Fruit fly (Drosophila melanogaster) whole organism, embryonic: ENCODE results near the gene Tailor.

Experiments used
- BEAF-32 ChIP-seq: fragments of 200-800 bp; sonication (Bioruptor generic); optimal IDR thresholded peaks from 3 replicates; lab custom pipeline; 2017; ENCODE audit warnings: missing biosample characterization, missing genetic modification characterization, mild to moderate bottlenecking, moderate library complexity, missing genetic modification reagents
- CG10209 ChIP-seq: fragments of 200-800 bp; sonication (Bioruptor generic); optimal IDR thresholded peaks from 3 replicates; lab custom pipeline; 2017; ENCODE audit warnings: missing biosample characterization, mild to moderate bottlenecking, missing genetic modification characterization, missing genetic modification reagents
- CG10267 ChIP-seq: fragments of 200-800 bp; sonication (Bioruptor generic); optimal IDR thresholded peaks from 2 replicates; lab custom pipeline; 2018; ENCODE audit warnings: missing biosample characterization, mild to moderate bottlenecking, missing genetic modification characterization, moderate library complexity
- CG10431 ChIP-seq: fragments of 200-800 bp; sonication (Bioruptor generic); optimal IDR thresholded peaks from 3 replicates; lab custom pipeline; 2018; ENCODE audit warnings: missing biosample characterization, mild to moderate bottlenecking, missing genetic modification characterization
- CG11696 ChIP-seq: fragments of 200-800 bp; sonication (Bioruptor generic); IDR thresholded peaks from 2 replicates; pipeline ENCODE4 v1.3.6; 2022; ENCODE audit warnings: missing biosample characterization, missing genetic modification characterization
- CG14710 ChIP-seq: fragments of 200-800 bp; sonication (Bioruptor generic); optimal IDR thresholded peaks from 3 replicates; lab custom pipeline; 2019; ENCODE audit warnings: missing biosample characterization, mild to moderate bottlenecking, missing genetic modification characterization, moderate library complexity
- CG14860 ChIP-seq: fragments of 200-800 bp; sonication (Bioruptor generic); IDR thresholded peaks from 3 replicates; pipeline ENCODE4 v1.3.6; 2022; ENCODE audit warnings: missing biosample characterization, missing genetic modification characterization; ENCODE audit not compliant: partially characterized antibody
- CG15011 ChIP-seq: fragments of 200-800 bp; sonication (Bioruptor generic); optimal IDR thresholded peaks from 3 replicates; lab custom pipeline; 2018; ENCODE audit warnings: missing biosample characterization, mild to moderate bottlenecking, missing genetic modification characterization
- CG17829 ChIP-seq: fragments of 200-800 bp; optimal IDR thresholded peaks from 2 replicates; lab custom pipeline; 2019; ENCODE audit warnings: missing biosample characterization, mild to moderate bottlenecking, missing genetic modification characterization, moderate library complexity
- CG1832 ChIP-seq: fragments of 200-800 bp; sonication (Bioruptor generic); optimal IDR thresholded peaks from 2 replicates; lab custom pipeline; 2017; ENCODE audit warnings: missing biosample characterization, mild to moderate bottlenecking, missing genetic modification characterization, inconsistent platforms
- CG2889 ChIP-seq: fragments of 200-800 bp; sonication (Bioruptor generic); IDR thresholded peaks from 3 replicates; pipeline ENCODE4 v1.3.6; 2022; ENCODE audit warnings: missing biosample characterization, missing genetic modification characterization
- CG31388 ChIP-seq: fragments of 200-800 bp; sonication (Bioruptor generic); optimal IDR thresholded peaks from 2 replicates; lab custom pipeline; 2016; ENCODE audit warnings: missing biosample characterization, missing genetic modification characterization
- CG4617 ChIP-seq: fragments of 200-800 bp; sonication (Bioruptor generic); optimal IDR thresholded peaks from 3 replicates; lab custom pipeline; 2016; ENCODE audit warnings: missing biosample characterization, missing genetic modification characterization, borderline replicate concordance
- CG8765 ChIP-seq: fragments of 200-800 bp; sonication (Bioruptor generic); IDR thresholded peaks from 2 replicates; pipeline ENCODE4 v1.3.6; 2022; ENCODE audit warnings: missing biosample characterization, missing genetic modification characterization
- CG8924 ChIP-seq: fragments of 200-800 bp; optimal IDR thresholded peaks from 3 replicates; lab custom pipeline; 2019; ENCODE audit warnings: missing biosample characterization, mild to moderate bottlenecking, missing genetic modification characterization, moderate library complexity
- CkIIα-i1 ChIP-seq: fragments of 200-800 bp; sonication (Bioruptor generic); IDR thresholded peaks from 2 replicates; pipeline ENCODE4 v1.3.6; 2022; ENCODE audit warnings: missing biosample characterization, missing genetic modification characterization
- CrebB ChIP-seq: fragments of 200-800 bp; sonication (Bioruptor generic); optimal IDR thresholded peaks from 3 replicates; lab custom pipeline; 2018; ENCODE audit warnings: missing biosample characterization, mild to moderate bottlenecking, missing genetic modification characterization
- Hr3 ChIP-seq: fragments of 200-800 bp; sonication (Bioruptor generic); optimal IDR thresholded peaks from 3 replicates; lab custom pipeline; 2016; ENCODE audit warnings: missing biosample characterization, missing genetic modification characterization
- Hr39 ChIP-seq: fragments of >200 bp; optimal IDR thresholded peaks from 2 replicates; lab custom pipeline; 2017
- Lhr ChIP-seq: fragments of 200-800 bp; sonication (Bioruptor generic); optimal IDR thresholded peaks from 3 replicates; lab custom pipeline; 2017; ENCODE audit warnings: mild to moderate bottlenecking, missing biosample characterization, missing genetic modification reagents, missing genetic modification characterization
- NK7.1 ChIP-seq: fragments of 200-800 bp; sonication (Bioruptor generic); optimal IDR thresholded peaks from 3 replicates; lab custom pipeline; 2016; ENCODE audit warnings: missing biosample characterization, missing genetic modification characterization
- Oli ChIP-seq: fragments of 200-800 bp; sonication (Bioruptor generic); optimal IDR thresholded peaks from 2 replicates; lab custom pipeline; 2018; ENCODE audit warnings: missing biosample characterization, mild to moderate bottlenecking, missing genetic modification characterization, moderate library complexity
- YL-1 ChIP-seq: fragments of 200-800 bp; sonication (Bioruptor generic); optimal IDR thresholded peaks from 3 replicates; lab custom pipeline; 2017; ENCODE audit warnings: missing biosample characterization, mild to moderate bottlenecking, missing genetic modification characterization
- ab ChIP-seq: fragments of 200-800 bp; sonication (Bioruptor generic); optimal IDR thresholded peaks from 2 replicates; lab custom pipeline; 2016; ENCODE audit warnings: missing biosample characterization, missing genetic modification characterization
- abd-A ChIP-seq: fragments of 200-800 bp; sonication (Bioruptor generic); optimal IDR thresholded peaks from 3 replicates; lab custom pipeline; 2019; ENCODE audit warnings: missing biosample characterization, mild to moderate bottlenecking, missing genetic modification characterization, moderate library complexity
- ase ChIP-seq: fragments of 200-800 bp; sonication (Bioruptor generic); IDR thresholded peaks from 3 replicates; pipeline ENCODE4 v1.3.6; 2022; ENCODE audit warnings: missing biosample characterization, missing genetic modification characterization
- bigmax ChIP-seq: fragments of 200-800 bp; sonication (Bioruptor generic); optimal IDR thresholded peaks from 2 replicates; lab custom pipeline; 2018; ENCODE audit warnings: missing biosample characterization, mild to moderate bottlenecking, missing genetic modification characterization
- bsh ChIP-seq, 2 experiments: fragments of 200-800 bp; sonication (Bioruptor generic); optimal IDR thresholded peaks; 2 replicates each; lab custom pipeline; 2017 to 2018; ENCODE audit warnings: mild to moderate bottlenecking in 2 of 2, missing biosample characterization in 2 of 2, missing genetic modification characterization in 2 of 2, moderate library complexity in 1 of 2
- cad ChIP-seq: fragments of >200 bp; optimal IDR thresholded peaks from 2 replicates; lab custom pipeline; 2017; ENCODE audit warnings: missing biosample characterization, missing genetic modification characterization
- cato ChIP-seq: fragments of 200-800 bp; sonication (Bioruptor generic); optimal IDR thresholded peaks from 2 replicates; lab custom pipeline; 2016; ENCODE audit warnings: missing biosample characterization, missing genetic modification characterization, borderline replicate concordance
- chif ChIP-seq, 2 experiments: fragments of 200-800 bp; sonication (Bioruptor generic); optimal IDR thresholded peaks; 3 replicates each; lab custom pipeline; 2016; ENCODE audit warnings: missing biosample characterization in 2 of 2, missing genetic modification characterization in 2 of 2
- corto ChIP-seq: fragments of 200-800 bp; sonication (Bioruptor generic); optimal IDR thresholded peaks from 2 replicates; lab custom pipeline; 2016; ENCODE audit warnings: missing biosample characterization, mild to moderate bottlenecking, missing genetic modification characterization, moderate library complexity
- dmrt99B ChIP-seq: fragments of 200-800 bp; sonication (Bioruptor generic); optimal IDR thresholded peaks from 2 replicates; lab custom pipeline; 2018; ENCODE audit warnings: missing biosample characterization, mild to moderate bottlenecking, missing genetic modification characterization, moderate library complexity
- en ChIP-seq: fragments of 200-800 bp; sonication (Bioruptor generic); optimal IDR thresholded peaks from 2 replicates; lab custom pipeline; 2016; ENCODE audit warnings: missing biosample characterization, missing genetic modification characterization
- eyg ChIP-seq: fragments of 200-800 bp; sonication (Bioruptor generic); optimal IDR thresholded peaks from 3 replicates; lab custom pipeline; 2016; ENCODE audit warnings: missing biosample characterization, missing genetic modification characterization
- jigr1 ChIP-seq: fragments of 200-800 bp; sonication (Bioruptor generic); IDR thresholded peaks from 3 replicates; pipeline ENCODE4 v1.3.6; 2022; ENCODE audit warnings: missing biosample characterization, missing genetic modification characterization
- ken ChIP-seq: fragments of 200-800 bp; sonication (Bioruptor generic); IDR thresholded peaks from 3 replicates; pipeline ENCODE4 v1.3.6; 2022; ENCODE audit warnings: missing biosample characterization, missing genetic modification characterization
- onecut ChIP-seq: fragments of 200-800 bp; sonication (Bioruptor generic); IDR thresholded peaks from 2 replicates; pipeline ENCODE4 v1.3.6; 2022; ENCODE audit warnings: missing biosample characterization, missing genetic modification characterization
- scrt ChIP-seq: fragments of 200-800 bp; sonication (Bioruptor generic); optimal IDR thresholded peaks from 2 replicates; lab custom pipeline; 2018; ENCODE audit warnings: missing biosample characterization, mild to moderate bottlenecking, missing genetic modification characterization, moderate library complexity
- sd ChIP-seq: fragments of 200-800 bp; sonication (Bioruptor generic); optimal IDR thresholded peaks from 3 replicates; lab custom pipeline; 2018; ENCODE audit warnings: missing biosample characterization, mild to moderate bottlenecking, missing genetic modification characterization, moderate library complexity
- sens-2 ChIP-seq: fragments of 200-800 bp; sonication (Bioruptor generic); IDR thresholded peaks from 2 replicates; pipeline ENCODE4 v1.3.6; 2022; ENCODE audit warnings: missing biosample characterization, missing genetic modification characterization
- seq ChIP-seq: fragments of 200-800 bp; sonication (Bioruptor generic); IDR thresholded peaks from 2 replicates; pipeline ENCODE4 v1.3.6; 2022; ENCODE audit warnings: missing biosample characterization, missing genetic modification characterization
- tio ChIP-seq: fragments of 200-800 bp; sonication (Bioruptor generic); optimal IDR thresholded peaks from 2 replicates; lab custom pipeline; 2017; ENCODE audit warnings: missing biosample characterization, missing genetic modification characterization, inconsistent platforms
- tll ChIP-seq, 2 experiments: fragments of 200-800 bp in 1 of 2; fragments of >200 bp in 1 of 2; sonication (Bioruptor generic) in 1 of 2; optimal IDR thresholded peaks; 2 replicates each; lab custom pipeline; 2017 to 2019; ENCODE audit warnings: missing biosample characterization in 2 of 2, missing genetic modification characterization in 2 of 2, mild to moderate bottlenecking in 1 of 2, moderate library complexity in 1 of 2
- tup ChIP-seq: fragments of 200-800 bp; sonication (Bioruptor generic); optimal IDR thresholded peaks from 2 replicates; lab custom pipeline; 2016; ENCODE audit warnings: missing biosample characterization, mild to moderate bottlenecking, missing genetic modification characterization, moderate library complexity
- twi ChIP-seq: fragments of 200-800 bp; optimal IDR thresholded peaks from 2 replicates; lab custom pipeline; 2019; ENCODE audit warnings: missing biosample characterization, mild to moderate bottlenecking, missing genetic modification characterization, moderate library complexity
- zen ChIP-seq: fragments of 200-800 bp; sonication (Bioruptor generic); optimal IDR thresholded peaks from 3 replicates; lab custom pipeline; 2018; ENCODE audit warnings: missing biosample characterization, mild to moderate bottlenecking, missing genetic modification characterization, moderate library complexity

Tailor gene

DNA sequence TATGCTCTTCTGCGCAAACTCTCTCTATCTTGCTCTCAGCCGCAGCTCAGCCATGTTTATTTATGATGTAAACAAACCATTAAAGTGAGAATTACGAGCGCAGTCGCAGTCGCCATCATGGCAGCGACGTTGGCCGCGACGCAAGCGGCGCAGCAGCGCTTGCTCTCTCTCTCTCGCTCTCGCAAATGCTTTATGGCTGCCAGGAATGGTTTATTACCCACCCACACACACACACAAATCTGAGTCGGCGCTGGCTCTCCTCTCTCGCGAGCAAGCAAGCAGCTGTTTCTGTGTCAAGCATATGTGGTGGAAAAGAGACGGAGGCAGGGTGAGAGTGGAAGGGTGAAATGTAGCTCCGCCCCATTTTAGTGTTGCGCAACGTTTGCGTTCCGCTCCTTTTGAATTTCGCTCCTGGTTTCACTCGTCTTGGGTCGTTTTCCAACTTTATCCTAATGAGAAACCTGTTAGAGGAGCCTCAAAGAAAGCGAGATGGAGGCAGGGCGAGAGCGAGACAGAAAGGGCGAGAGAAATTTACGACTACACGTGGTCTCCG is 48.6 kb downstream of the Tailor start (continued):
- peak; percentile 2 for TF ChIP-seq CG10209
- TF ChIP-seq CG8765 (GFP tag; lab: Robert Waterston, UW) = 0 out of 2 replicates have a peak, but pooled peaks have one; percentile 16
- no peak for TF ChIP-seq bsh (GFP tag; optimal IDR thresholded peaks at IDR 0.05; lab: Kevin White, UChicago)
- no peak for TF ChIP-seq CkIIα-i1 (GFP tag; lab: Robert Waterston, UW)
- no peak for TF ChIP-seq bigmax
- TF ChIP-seq CG10267 (tag; lab: Kevin White, UChicago) = peak; percentile 91
- TF ChIP-seq cato (GFP tag; lab: Kevin White, UChicago) = no peak
- TF ChIP-seq sens-2 (GFP tag; lab: Robert Waterston, UW) = no peak
- peak; percentile 47 for TF ChIP-seq CG8924 (tag; lab: Kevin White, UChicago)
- TF ChIP-seq CG4617 = no peak
- TF ChIP-seq, all 482 proteins: peak for 129

DNA sequence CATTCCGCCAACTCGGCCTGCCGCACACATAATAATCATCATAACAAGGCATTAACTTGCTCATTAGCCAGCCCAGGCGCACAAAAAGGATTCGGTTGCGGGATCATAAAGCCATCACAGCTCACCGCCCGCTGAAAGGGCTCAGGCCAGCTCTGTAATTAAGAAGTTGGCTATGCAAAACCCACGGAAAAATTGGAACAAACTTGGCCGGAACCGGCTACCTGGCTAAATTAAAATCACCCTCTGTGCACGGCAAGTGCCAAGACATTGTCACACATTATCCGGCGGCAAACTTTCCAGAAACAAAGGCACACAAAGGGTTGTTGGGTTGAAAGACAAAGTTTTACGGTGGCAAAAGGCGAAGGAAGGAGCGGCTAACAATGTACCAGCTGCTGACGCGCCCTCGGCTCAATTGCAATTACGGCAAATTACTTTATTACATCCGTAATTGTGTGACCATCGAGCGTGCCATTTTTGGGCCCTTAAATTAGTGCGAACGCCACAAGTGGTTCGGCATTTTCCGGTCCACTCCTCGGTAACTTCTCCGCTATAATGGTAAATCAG is 50.1 kb downstream of the Tailor start:
- TF ChIP-seq CG14860 (no peak), YL-1 (GFP tag; lab: Kevin White, UChicago) (no peak), dmrt99B (tag; lab: Kevin White, UChicago) (no peak), zen (peak; percentile 93), seq (GFP tag; lab: Robert Waterston, UW) (0 out of 2 replicates have a peak, but pooled peaks have one; percentile 8), cad (peak; percentile 74), tll (GFP tag; optimal IDR thresholded peaks at IDR 0.05; lab: Kevin White, UChicago) (peak in 1 of 2 experiments; percentile 99), scrt (GFP tag; lab: Kevin White, UChicago) (peak; percentile 27)

dm6 chr3R:7034440-7034839 is 51.4 kb downstream of the Tailor start:
- TF ChIP-seq CrebB (tag; lab: Kevin White, UChicago) (no peak), CG31388 (GFP tag; lab: Kevin White, UChicago) (no peak), BEAF-32 (no peak), sd (tag; lab: Kevin White, UChicago) (peak; percentile 54), jigr1 (GFP tag; lab: Robert Waterston, UW) (no peak), chif (GFP tag; optimal IDR thresholded peaks at IDR 0.05; lab: Kevin White, UChicago) (no peak), CG11696 (GFP tag; lab: Robert Waterston, UW) (no peak), CG14860 (no peak), ase (GFP tag; lab: Robert Waterston, UW) (no peak), CG14710 (tag; lab: Kevin White, UChicago) (no peak), CG17829 (tag; lab: Kevin White, UChicago) (no peak), NK7.1 (GFP tag; lab: Kevin White, UChicago) (no peak), ab (GFP tag; lab: Kevin White, UChicago) (no peak), tup (GFP tag; lab: Kevin White, UChicago) (no peak), Hr3 (no peak), CG2889 (GFP tag; lab: Robert Waterston, UW) (no peak), ken (GFP tag; lab: Robert Waterston, UW) (no peak), CG10431 (GFP tag; lab: Kevin White, UChicago) (no peak), onecut (GFP tag; lab: Robert Waterston, UW) (peak; percentile 63), eyg (GFP tag; lab: Kevin White, UChicago) (no peak), corto (no peak), en (GFP tag; lab: Kevin White, UChicago) (no peak), Lhr (GFP tag; lab: Kevin White, UChicago) (no peak), Hr39 (lab: Kevin White, UChicago) (no peak), CG15011 (GFP tag; lab: Kevin White, UChicago) (no peak), twi (tag; lab: Kevin White, UChicago) (peak; percentile 31), Oli (tag; lab: Kevin White, UChicago) (no peak), abd-A (tag; lab: Kevin White, UChicago) (peak; percentile 93), CG1832 (no peak), tio (GFP tag; lab: Kevin White, UChicago) (no peak)
